Worm (Caenorhabditis elegans): Measurements from ENCODE around the gene Y39G8B.1.

- TF ChIP-seq ztf-26 (tag; optimal IDR thresholded peaks at IDR 0.05) = no peak
- TF ChIP-seq madf-3 (GFP tag; IDR thresholded peaks at IDR 0.05) = no peak
- no peak for TF ChIP-seq K11D2.4 (GFP tag; IDR thresholded peaks at IDR 0.05)
- TF ChIP-seq sea-2 (GFP tag; IDR thresholded peaks at IDR 0.05) = no peak
- no peak for TF ChIP-seq ets-4 (GFP tag; optimal IDR thresholded peaks at IDR 0.05)
- no peak for TF ChIP-seq mel-28 (tag; optimal IDR thresholded peaks at IDR 0.05; ENCODE audit: borderline replicate concordance)
Observed at ce11 chrII:13956529-13956928, 17.1 kb downstream of the Y39G8B.1 start.
